Fruit fly (Drosophila melanogaster) whole organism, larva: Measurements from ENCODE around the gene CG42781.

ENCODE experiments used
- noc ChIP-seq: fragments of 200-800 bp; sonication (Bioruptor generic); optimal IDR thresholded peaks from 3 replicates; lab custom pipeline; 2019; ENCODE audit warnings: missing biosample characterization, mild to moderate bottlenecking, missing genetic modification characterization, moderate library complexity

The CG42781 gene

dm6 chrX:7372475-7372874, 10.3 kb downstream of the CG42781 start:
- TF ChIP-seq noc (tag; lab: Kevin White, UChicago) = no peak

- TF ChIP-seq noc (tag; lab: Kevin White, UChicago) = no peak
These were observed 14.4 kb downstream of the CG42781 start for dm6 chrX:7368361-7368760.

- TF ChIP-seq noc (tag; lab: Kevin White, UChicago) = no peak
These were observed 24.3 kb downstream of the CG42781 start, which contains the start of gene CG1999 for dm6 chrX:7358496-7358895. TSS of gene CG1999 (plus strand) at chrX:7358796.

- no peak for TF ChIP-seq noc (tag; lab: Kevin White, UChicago)
These were observed 32.8 kb downstream of the CG42781 start for dm6 chrX:7349963-7350362.

- TF ChIP-seq noc (tag; lab: Kevin White, UChicago) = no peak
These were observed 35.4 kb downstream of the CG42781 start, which contains the start of gene CG15034 for dm6 chrX:7347406-7347805. TSS of gene CG15034 (minus strand) at chrX:7347506.

dm6 chrX:7342998-7343397, 39.8 kb downstream of the CG42781 start:
- no peak for TF ChIP-seq noc (tag; lab: Kevin White, UChicago)

- TF ChIP-seq noc (tag; lab: Kevin White, UChicago) = no peak
These were observed 42.1 kb downstream of the CG42781 start for dm6 chrX:7340667-7341066.

dm6 chrX:7339610-7340326, 43.0 kb downstream of the CG42781 start:
- no peak for TF ChIP-seq noc (tag; lab: Kevin White, UChicago)

- no peak for TF ChIP-seq noc (tag; lab: Kevin White, UChicago)
These were observed 44.3 kb downstream of the CG42781 start for dm6 chrX:7338538-7338937.

dm6 chrX:7337975-7338374, 44.8 kb downstream of the CG42781 start:
- TF ChIP-seq noc (tag; lab: Kevin White, UChicago) = no peak

- peak; percentile 25 for TF ChIP-seq noc (tag; lab: Kevin White, UChicago)
These were observed 45.6 kb downstream of the CG42781 start, which contains the start of gene CBP for dm6 chrX:7336962-7337844. TSS of gene CBP (plus strand) at chrX:7337352.

dm6 chrX:7336121-7336961, 46.4 kb downstream of the CG42781 start:
- TF ChIP-seq noc (tag; lab: Kevin White, UChicago) = no peak

dm6 chrX:7335524-7335991, 47.2 kb downstream of the CG42781 start:
- TF ChIP-seq noc (tag; lab: Kevin White, UChicago) = no peak

- TF ChIP-seq noc (tag; lab: Kevin White, UChicago) = no peak
These were observed 48.0 kb downstream of the CG42781 start for dm6 chrX:7334801-7335176.
